Worm (Caenorhabditis elegans) whole organism, L4/young adult: ENCODE results near the gene T20D3.5.
"Not testable (repeated sequence)": the region's sequence is repeated elsewhere in the genome, so short reads cannot be mapped to it uniquely, and the experiment has no call there.

Source experiments
- W03F9.2 ChIP-seq: fragments of 150-350 bp; optimal IDR thresholded peaks from 2 replicates; lab custom pipeline; 2014; ENCODE audit warnings: missing biosample characterization, missing genetic modification characterization
- dao-5 ChIP-seq: sonication (generic microtip); optimal IDR thresholded peaks from 2 replicates; lab custom pipeline; 2016; ENCODE audit warnings: missing genotype, missing genetic modification characterization, moderate library complexity, missing compliant biosample characterization
- him-1 ChIP-seq: sonication (generic microtip); optimal IDR thresholded peaks from 2 replicates; lab custom pipeline; 2016; ENCODE audit warnings: missing genotype, missing genetic modification reagents, missing genetic modification characterization, missing compliant biosample characterization

T20D3.5 gene

DNA sequence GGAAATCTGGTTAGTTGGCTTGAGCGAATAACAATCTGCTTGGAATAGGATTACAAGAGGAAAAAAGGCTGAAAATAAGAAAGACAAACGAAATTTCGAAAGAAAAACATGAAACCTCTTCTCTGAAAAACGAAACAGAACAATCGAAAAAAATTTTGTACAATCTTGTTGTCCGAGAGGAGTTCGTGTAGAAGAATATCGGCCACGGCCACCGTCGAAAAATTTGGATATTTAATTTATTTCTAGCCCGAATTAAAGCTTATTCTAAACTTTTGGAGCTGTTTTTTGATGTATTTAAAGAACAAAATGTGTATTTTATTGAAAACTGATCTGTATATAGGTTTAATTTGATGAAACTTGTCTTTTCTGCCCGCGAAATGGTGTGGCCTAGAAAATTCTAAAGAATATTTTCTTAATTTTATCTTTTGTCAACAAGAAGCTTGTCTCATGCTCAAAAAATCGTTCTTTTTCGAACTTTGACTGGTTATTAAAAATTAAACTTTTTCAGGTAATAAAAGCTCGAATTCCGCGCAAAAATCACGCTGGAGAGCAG is at the start of gene T20D3.5:
Gene T20D3.5 (plus strand): TSS at position 503 of the 553 bp plus-strand sequence.
- TF ChIP-seq W03F9.2 (tag; lab: Kevin White, UChicago) = no peak
- no peak for TF ChIP-seq dao-5 (tag; lab: Kevin White, UChicago)

DNA sequence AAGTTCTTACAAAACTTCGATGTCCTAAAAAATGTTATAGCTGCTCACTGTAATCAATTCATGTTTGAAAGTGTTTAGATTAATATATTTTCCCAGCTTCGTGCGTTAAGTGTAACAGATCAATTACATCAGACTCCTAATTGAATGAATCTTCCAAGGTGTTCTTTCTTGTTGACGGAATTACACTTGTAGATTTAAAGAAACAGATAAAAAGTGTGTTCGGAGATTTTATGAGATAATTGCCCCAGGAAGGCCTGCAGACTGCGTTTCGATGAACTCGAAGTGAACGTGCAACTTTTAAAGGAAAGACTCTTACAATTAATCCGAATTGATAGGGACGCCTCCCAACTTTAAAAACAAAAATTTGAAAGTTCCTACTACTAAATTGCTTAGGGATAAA is 47.2 kb upstream of the T20D3.5 start:
- TF ChIP-seq W03F9.2 (tag; lab: Kevin White, UChicago) (no peak), dao-5 (tag; lab: Kevin White, UChicago) (no peak), him-1 (tag; lab: Kevin White, UChicago) (no peak)

DNA sequence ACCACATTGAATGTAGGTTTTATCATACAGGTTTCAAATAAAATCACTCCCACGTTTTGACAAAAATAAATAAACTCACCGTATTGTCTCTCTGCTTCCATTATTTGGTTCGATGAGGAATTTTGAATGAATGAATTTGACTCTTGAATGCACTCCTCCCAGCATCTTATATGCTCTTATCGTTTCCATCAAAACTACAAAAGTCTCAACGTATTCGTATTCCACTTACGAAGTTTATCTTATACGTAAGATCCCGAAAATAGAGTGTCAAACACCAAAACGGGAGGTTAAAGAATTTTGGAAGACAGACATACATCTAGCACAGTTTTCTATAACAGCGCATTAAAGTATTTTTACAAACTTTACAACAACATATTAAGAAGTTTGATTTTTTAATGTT is 43.0 kb upstream of the T20D3.5 start, which contains the start of gene nhr-264:
Gene nhr-264 (minus strand): TSS at position 101 of the 400 bp plus-strand sequence.
- not testable (repeated sequence) for TF ChIP-seq him-1, W03F9.2, dao-5 (tag; lab: Kevin White, UChicago)

DNA sequence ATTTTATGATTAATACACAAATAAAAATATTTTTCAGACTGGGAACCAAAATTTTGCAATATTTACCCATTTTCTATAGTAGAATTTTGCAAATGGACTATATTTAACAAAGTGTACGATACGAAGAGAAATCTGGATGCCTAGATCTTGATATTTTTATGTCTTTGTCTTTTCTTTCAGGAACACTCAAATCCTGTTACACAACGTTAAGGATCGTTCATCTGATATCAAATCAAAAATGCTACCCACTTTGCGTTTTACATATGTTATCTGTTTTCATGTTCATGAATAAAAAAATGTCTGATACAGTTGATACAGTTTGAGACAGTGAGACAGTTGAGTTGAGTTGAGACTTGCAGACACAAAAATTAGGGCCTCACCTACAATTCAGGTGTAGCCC is 40.6 kb upstream of the T20D3.5 start, which contains the start of gene F49C12.1:
Gene F49C12.1 (minus strand): TSS at position 70 of the 400 bp plus-strand sequence.
- no peak for TF ChIP-seq W03F9.2 (tag; lab: Kevin White, UChicago)
- TF ChIP-seq him-1 (tag; lab: Kevin White, UChicago) = no peak
- TF ChIP-seq dao-5 (tag; lab: Kevin White, UChicago) = no peak

DNA sequence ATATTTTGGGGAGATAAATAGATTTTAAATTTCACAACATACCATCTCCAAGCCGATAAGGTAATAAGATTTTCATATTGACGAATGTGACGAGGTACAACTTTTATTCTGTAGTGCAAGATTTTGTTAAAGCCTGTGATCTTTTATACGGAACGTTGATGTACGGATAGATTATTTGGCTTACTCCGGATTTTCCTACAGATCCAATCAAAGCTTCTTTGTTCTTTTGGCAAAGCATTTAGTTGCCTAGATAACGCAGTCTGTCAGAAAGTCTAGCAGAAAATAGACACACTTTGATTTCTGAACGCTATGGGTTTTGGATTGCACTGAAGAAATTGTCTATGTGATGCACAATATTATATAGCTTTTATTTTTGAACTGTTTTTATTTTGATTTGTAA is 37.7 kb upstream of the T20D3.5 start, which contains the start of gene F49C12.2:
Gene F49C12.2 (minus strand): TSS at position 101 of the 400 bp plus-strand sequence.
- TF ChIP-seq him-1 (tag; lab: Kevin White, UChicago) (no peak), dao-5 (tag; lab: Kevin White, UChicago) (no peak), W03F9.2 (tag; lab: Kevin White, UChicago) (no peak)

DNA sequence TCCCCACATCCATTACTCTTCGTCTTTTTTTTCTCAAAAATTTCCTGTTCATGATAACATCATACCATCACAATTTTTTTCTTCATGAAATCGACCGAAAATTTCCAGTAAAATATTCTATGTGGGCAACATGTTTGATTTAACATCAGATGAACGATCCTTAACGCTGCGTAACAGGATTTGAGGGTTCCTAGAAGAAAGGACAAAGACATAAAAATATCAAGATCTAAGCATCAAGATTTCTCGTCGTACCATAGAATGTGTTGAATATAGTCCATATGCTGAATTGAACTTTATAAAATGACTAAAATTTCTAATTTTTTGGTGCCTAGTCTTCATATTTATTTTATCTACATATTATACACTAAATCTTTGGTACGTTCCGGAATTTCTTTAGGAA is 36.7 kb upstream of the T20D3.5 start, which contains the start of gene F49C12.3:
Gene F49C12.3 (plus strand): TSS at position 301 of the 400 bp plus-strand sequence.
- TF ChIP-seq dao-5 (tag; lab: Kevin White, UChicago) (no peak), him-1 (tag; lab: Kevin White, UChicago) (no peak), W03F9.2 (tag; lab: Kevin White, UChicago) (no peak)

DNA sequence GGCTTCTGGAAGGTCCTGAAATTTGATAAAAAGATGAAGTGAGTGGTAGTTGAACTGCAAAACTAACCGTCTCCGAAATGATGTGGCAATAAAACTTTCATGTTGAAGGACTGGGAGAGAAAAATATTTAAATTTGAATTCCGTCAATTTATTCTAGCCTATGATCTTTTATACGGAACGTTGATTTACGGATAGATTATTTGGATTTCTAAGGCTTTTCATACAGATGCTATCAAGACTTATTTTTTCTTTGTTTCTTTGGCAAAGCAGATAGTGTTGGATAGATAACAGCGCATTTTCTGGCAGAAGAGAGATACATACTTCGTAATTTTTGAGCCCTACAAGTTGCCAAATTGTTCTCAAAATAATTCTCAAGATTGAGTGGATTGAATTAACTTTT is 32.8 kb upstream of the T20D3.5 start, which contains the start of gene F49C12.4:
Gene F49C12.4 (minus strand): TSS at position 101 of the 400 bp plus-strand sequence.
- TF ChIP-seq him-1 (tag; lab: Kevin White, UChicago) = no peak
- TF ChIP-seq W03F9.2 (tag; lab: Kevin White, UChicago) = no peak
- TF ChIP-seq dao-5 (tag; lab: Kevin White, UChicago) = no peak

DNA sequence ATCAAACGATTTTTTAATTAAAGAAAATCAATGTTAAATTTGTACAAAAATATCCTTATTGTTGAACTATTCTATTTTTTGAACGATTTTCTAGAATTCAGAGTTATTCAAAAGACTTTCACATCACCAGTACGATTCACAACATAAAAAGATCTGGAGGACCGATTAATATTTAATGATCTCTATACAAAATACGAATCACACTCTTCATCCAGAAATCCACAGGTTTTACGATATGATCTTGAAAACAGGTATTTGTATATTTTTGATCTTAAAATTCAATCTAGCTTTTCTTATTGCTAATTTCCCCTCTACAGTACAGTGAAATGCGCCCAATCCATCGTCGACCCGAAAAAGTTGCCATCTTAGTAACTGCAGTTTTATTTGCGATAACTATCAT is 32.2 kb upstream of the T20D3.5 start, which contains the start of gene F49C12.5:
Gene F49C12.5 (plus strand): TSS at position 301 of the 400 bp plus-strand sequence.
- TF ChIP-seq him-1 (tag; lab: Kevin White, UChicago) (no peak), dao-5 (tag; lab: Kevin White, UChicago) (no peak), W03F9.2 (tag; lab: Kevin White, UChicago) (no peak)

DNA sequence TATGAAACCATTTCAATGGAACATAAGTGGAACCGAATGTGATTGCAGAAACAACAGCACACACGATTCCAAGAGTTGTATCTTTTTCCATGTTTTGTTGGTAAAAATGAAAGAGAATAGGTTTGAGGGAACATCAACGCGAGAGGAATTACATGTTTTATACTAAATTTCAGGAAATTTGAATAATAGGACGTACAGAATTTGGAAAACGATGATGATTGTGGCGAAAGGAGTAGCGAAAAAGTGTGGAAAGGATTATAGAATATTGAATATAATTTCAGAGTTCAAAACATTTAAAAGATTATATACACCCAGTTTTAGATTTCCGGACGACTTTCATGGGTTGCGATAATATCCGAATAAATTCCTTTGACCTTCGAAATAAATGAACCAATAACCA is 27.9 kb upstream of the T20D3.5 start, which contains the start of gene F49C12.6:
Gene F49C12.6 (minus strand): TSS at position 101 of the 400 bp plus-strand sequence.
- no peak for TF ChIP-seq him-1 (tag; lab: Kevin White, UChicago)
- no peak for TF ChIP-seq W03F9.2 (tag; lab: Kevin White, UChicago)
- TF ChIP-seq dao-5 (tag; lab: Kevin White, UChicago) = no peak

DNA sequence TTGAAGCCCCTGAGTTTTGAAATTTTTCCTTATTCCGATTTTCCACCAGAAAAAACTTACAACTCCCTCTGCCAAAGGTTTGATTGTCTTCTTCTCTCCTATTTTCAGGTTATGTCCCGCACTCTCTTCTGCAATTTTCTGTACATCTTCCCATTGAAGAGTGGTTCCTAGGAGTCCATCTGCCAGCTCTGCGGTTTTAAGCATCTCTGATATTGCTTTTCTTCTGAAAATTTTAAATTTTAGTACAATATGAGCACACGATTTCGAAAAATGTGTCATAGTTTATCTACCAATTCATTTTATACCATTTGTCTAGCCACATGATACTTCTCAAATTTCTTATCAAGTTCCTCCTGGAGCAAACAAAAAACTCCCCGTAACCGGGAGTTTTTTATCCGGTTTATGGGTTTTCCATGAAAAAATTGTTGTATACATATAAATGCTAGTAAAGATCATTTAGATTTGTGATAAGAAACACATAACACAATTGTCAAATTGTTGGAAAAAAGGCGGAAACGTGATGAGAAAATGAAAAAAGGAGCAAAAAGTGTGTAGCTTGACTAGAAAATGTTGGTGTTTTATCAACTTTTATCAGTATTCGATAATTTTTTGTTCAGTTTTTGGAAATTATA is 25.8 kb upstream of the T20D3.5 start:
- TF ChIP-seq him-1 (tag; lab: Kevin White, UChicago) (no peak), W03F9.2 (tag; lab: Kevin White, UChicago) (no peak), dao-5 (tag; lab: Kevin White, UChicago) (no peak)

DNA sequence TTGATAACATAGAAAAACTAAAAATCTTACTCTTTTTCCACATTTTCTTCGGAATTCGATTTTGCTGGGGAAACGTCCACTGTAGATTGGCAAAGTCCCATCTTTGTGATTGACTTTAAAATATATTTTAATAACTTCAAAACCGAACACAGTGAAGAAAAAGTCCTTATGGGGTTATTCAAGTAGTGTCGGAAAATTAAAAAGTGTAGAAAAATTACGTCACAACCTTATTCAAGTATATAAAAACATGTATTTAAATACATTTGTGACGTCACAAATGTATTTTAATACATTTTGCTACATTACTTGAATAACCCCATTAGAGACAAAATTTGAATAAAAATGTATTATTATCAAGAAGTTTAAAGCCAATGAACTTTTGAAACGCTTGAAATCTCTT is 24.0 kb upstream of the T20D3.5 start, which contains the start of gene F49C12.7:
Gene F49C12.7 (minus strand): TSS at position 101 of the 400 bp plus-strand sequence.
- not testable (repeated sequence) for TF ChIP-seq dao-5, W03F9.2, him-1 (tag; lab: Kevin White, UChicago)

DNA sequence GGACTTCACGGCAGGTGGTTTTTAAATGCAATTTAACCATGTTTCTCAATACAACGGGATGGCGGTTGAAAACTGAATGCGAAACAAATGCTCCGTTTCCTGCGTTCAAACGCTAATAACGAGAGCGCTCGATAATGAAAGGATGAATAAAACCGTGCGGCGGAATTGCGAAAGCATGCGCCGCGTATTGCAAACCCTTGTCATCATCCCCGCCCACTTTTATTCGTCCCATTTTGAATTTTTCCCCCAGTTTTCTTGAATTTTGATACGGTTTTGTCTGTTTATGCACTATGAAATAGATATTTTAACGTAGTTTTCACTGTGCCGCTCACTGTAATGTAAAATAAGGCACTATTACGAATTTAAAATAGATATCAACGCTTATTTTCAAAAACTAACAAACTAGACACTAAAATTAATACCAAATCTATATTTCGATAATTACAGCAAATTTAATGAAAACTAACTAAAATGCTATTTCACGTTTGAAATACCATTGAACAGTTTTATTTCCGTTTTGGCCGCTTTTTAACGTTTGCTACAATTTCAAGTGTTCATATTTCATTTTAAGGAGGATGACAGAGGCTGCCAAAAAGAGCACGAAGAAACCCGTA is 20.7 kb upstream of the T20D3.5 start, which contains the start of the genes F49C12.9 and rpn-7:
Gene F49C12.9 (minus strand): TSS at position 148 of the 614 bp plus-strand sequence.
Gene rpn-7 (plus strand): TSS at position 564 of the 614 bp plus-strand sequence.
- TF ChIP-seq W03F9.2 (tag; lab: Kevin White, UChicago) (peak; percentile 55), dao-5 (tag; lab: Kevin White, UChicago) (no peak), him-1 (tag; lab: Kevin White, UChicago) (no peak)
